Fruit fly (Drosophila melanogaster) whole organism, prepupa: Measurements from ENCODE around the gene gdl-ORF39.

ENCODE experiments used
- Blimp-1 ChIP-seq: fragments of 200-800 bp; sonication (Bioruptor generic); optimal IDR thresholded peaks from 3 replicates; lab custom pipeline; 2017; ENCODE audit warnings: missing biosample characterization, missing genetic modification characterization, mild to moderate bottlenecking, moderate library complexity, missing genetic modification reagents
- CG10631 ChIP-seq: fragments of 200-800 bp; sonication (Bioruptor generic); optimal IDR thresholded peaks from 2 replicates; lab custom pipeline; 2016; ENCODE audit warnings: missing biosample characterization, missing genetic modification characterization
- CG10669 ChIP-seq: fragments of 200-800 bp; sonication (Bioruptor generic); optimal IDR thresholded peaks from 3 replicates; lab custom pipeline; 2018; ENCODE audit warnings: missing biosample characterization, mild to moderate bottlenecking, missing genetic modification characterization, moderate library complexity
- CG11294 ChIP-seq: fragments of 200-800 bp; sonication (Bioruptor generic); IDR thresholded peaks from 2 replicates; pipeline ENCODE4 v1.3.6; 2022; ENCODE audit warnings: missing biosample characterization, missing genetic modification characterization
- CG11902 ChIP-seq: fragments of 200-800 bp; sonication (Bioruptor generic); optimal IDR thresholded peaks from 3 replicates; lab custom pipeline; 2016; ENCODE audit warnings: missing biosample characterization, missing genetic modification characterization
- CG15336 ChIP-seq: fragments of 200-800 bp; sonication (Bioruptor generic); IDR thresholded peaks from 2 replicates; pipeline ENCODE4 v1.3.6; 2022; ENCODE audit warnings: missing biosample characterization, missing genetic modification characterization
- CG1621 ChIP-seq: fragments of 200-800 bp; sonication (Bioruptor generic); optimal IDR thresholded peaks from 3 replicates; lab custom pipeline; 2018; ENCODE audit warnings: missing biosample characterization, mild to moderate bottlenecking, missing genetic modification characterization
- CG31627 ChIP-seq: fragments of 200-800 bp; sonication (Bioruptor generic); optimal IDR thresholded peaks from 3 replicates; lab custom pipeline; 2016; ENCODE audit warnings: missing biosample characterization, missing genetic modification characterization
- CG32006 ChIP-seq: fragments of 200-800 bp; sonication (Bioruptor generic); optimal IDR thresholded peaks from 3 replicates; lab custom pipeline; 2017; ENCODE audit warnings: missing biosample characterization, mild to moderate bottlenecking, missing genetic modification characterization
- CG34406 ChIP-seq: fragments of 200-800 bp; sonication (Bioruptor generic); optimal IDR thresholded peaks from 3 replicates; lab custom pipeline; 2016; ENCODE audit warnings: missing biosample characterization, missing genetic modification characterization
- CG3919 ChIP-seq: fragments of 200-800 bp; sonication (Bioruptor generic); optimal IDR thresholded peaks from 3 replicates; lab custom pipeline; 2016; ENCODE audit warnings: missing biosample characterization, missing genetic modification characterization
- CG4318 ChIP-seq: fragments of 200-800 bp; sonication (Bioruptor generic); optimal IDR thresholded peaks from 3 replicates; lab custom pipeline; 2017; ENCODE audit warnings: missing biosample characterization, mild to moderate bottlenecking, missing genetic modification characterization
- CG6163 ChIP-seq: fragments of 200-800 bp; sonication (Bioruptor generic); IDR thresholded peaks from 3 replicates; pipeline ENCODE4 v1.3.6; 2022; ENCODE audit warnings: missing biosample characterization, missing genetic modification characterization
- CG6854 ChIP-seq: fragments of 200-800 bp; sonication (Bioruptor generic); optimal IDR thresholded peaks from 2 replicates; lab custom pipeline; 2017; ENCODE audit warnings: missing biosample characterization, mild to moderate bottlenecking, missing genetic modification characterization
- CG7368 ChIP-seq: fragments of 200-800 bp; sonication (Bioruptor generic); optimal IDR thresholded peaks from 3 replicates; lab custom pipeline; 2016; ENCODE audit warnings: missing biosample characterization, missing genetic modification characterization
- CG8119 ChIP-seq: fragments of 200-800 bp; sonication (Bioruptor generic); IDR thresholded peaks from 3 replicates; pipeline ENCODE4 v1.3.6; 2022; ENCODE audit warnings: missing biosample characterization, missing genetic modification characterization
- CG8319 ChIP-seq: fragments of 200-800 bp; sonication (Bioruptor generic); optimal IDR thresholded peaks from 3 replicates; lab custom pipeline; 2016; ENCODE audit warnings: missing biosample characterization, missing genetic modification characterization
- Eip75B ChIP-seq: fragments of 200-800 bp; sonication (Bioruptor generic); optimal IDR thresholded peaks from 3 replicates; lab custom pipeline; 2016; ENCODE audit warnings: missing biosample characterization, missing genetic modification characterization
- Eip78C ChIP-seq: fragments of 200-800 bp; sonication (Bioruptor generic); peaks from one replicate; lab custom pipeline; 2016; ENCODE audit warnings: missing biosample characterization, missing genetic modification characterization
- Ets21C ChIP-seq: fragments of 200-800 bp; sonication (Bioruptor generic); optimal IDR thresholded peaks from 3 replicates; lab custom pipeline; 2016; ENCODE audit warnings: missing biosample characterization, missing genetic modification characterization
- Gug ChIP-seq: fragments of 200-800 bp; sonication (Bioruptor generic); IDR thresholded peaks from 2 replicates; pipeline ENCODE4 v1.3.6; 2022; ENCODE audit warnings: missing biosample characterization, missing genetic modification characterization
- Hr38 ChIP-seq: sonication (Bioruptor generic); optimal IDR thresholded peaks from 2 replicates; lab custom pipeline; 2016; ENCODE audit warnings: missing biosample characterization, missing genetic modification characterization
- Lpt ChIP-seq: fragments of 200-800 bp; sonication (Bioruptor generic); optimal IDR thresholded peaks from 3 replicates; lab custom pipeline; 2016; ENCODE audit warnings: missing biosample characterization, missing genetic modification characterization
- Met ChIP-seq: fragments of 200-800 bp; sonication (Bioruptor generic); optimal IDR thresholded peaks from 3 replicates; lab custom pipeline; 2016; ENCODE audit warnings: missing biosample characterization, missing genetic modification characterization
- Sox102F ChIP-seq: fragments of 200-800 bp; sonication (Bioruptor generic); optimal IDR thresholded peaks from 2 replicates; lab custom pipeline; 2016; ENCODE audit warnings: missing biosample characterization, mild to moderate bottlenecking, missing genetic modification characterization
- Sox14 ChIP-seq: fragments of 200-800 bp; sonication (Bioruptor generic); optimal IDR thresholded peaks from 3 replicates; lab custom pipeline; 2016; ENCODE audit warnings: missing biosample characterization, missing genetic modification characterization
- achi ChIP-seq: fragments of 200-800 bp; sonication (Bioruptor generic); optimal IDR thresholded peaks from 3 replicates; lab custom pipeline; 2016; ENCODE audit warnings: missing biosample characterization, missing genetic modification characterization
- acj6 ChIP-seq: fragments of 200-800 bp; sonication (Bioruptor generic); optimal IDR thresholded peaks from 3 replicates; lab custom pipeline; 2016; ENCODE audit warnings: missing biosample characterization, missing genetic modification characterization
- cyc ChIP-seq: fragments of 200-800 bp; sonication (Bioruptor generic); optimal IDR thresholded peaks from 3 replicates; lab custom pipeline; 2016; ENCODE audit warnings: missing biosample characterization, missing genetic modification characterization
- dac ChIP-seq: fragments of 200-800 bp; sonication (Bioruptor generic); optimal IDR thresholded peaks from 2 replicates; lab custom pipeline; 2017; ENCODE audit warnings: missing biosample characterization, mild to moderate bottlenecking, missing genetic modification characterization
- dsx ChIP-seq: fragments of 200-800 bp; optimal IDR thresholded peaks from 3 replicates; lab custom pipeline; 2019; ENCODE audit warnings: missing biosample characterization, mild to moderate bottlenecking, missing genetic modification characterization, moderate library complexity; ENCODE audit not compliant: poor library complexity, severe bottlenecking
- eg ChIP-seq: fragments of 200-800 bp; sonication (Bioruptor generic); IDR thresholded peaks from 3 replicates; pipeline ENCODE4 v1.3.6; 2022; ENCODE audit warnings: missing biosample characterization, missing genetic modification characterization
- fkh ChIP-seq: fragments of 200-800 bp; sonication (Bioruptor generic); optimal IDR thresholded peaks from 3 replicates; lab custom pipeline; 2017; ENCODE audit warnings: missing biosample characterization, mild to moderate bottlenecking, missing genetic modification characterization, moderate library complexity
- salr ChIP-seq, 2 experiments: fragments of 200-800 bp; sonication (Bioruptor generic); optimal IDR thresholded peaks; 3 replicates each; lab custom pipeline; 2016 to 2018; ENCODE audit warnings: missing biosample characterization in 2 of 2, missing genetic modification characterization in 2 of 2, mild to moderate bottlenecking in 1 of 2
- ss ChIP-seq, 2 experiments: fragments of 200-800 bp; sonication (Bioruptor generic); optimal IDR thresholded peaks; 2 replicates in 1 of 2; 3 replicates in 1 of 2; lab custom pipeline; 2017 to 2018; ENCODE audit warnings: mild to moderate bottlenecking in 2 of 2, missing biosample characterization in 2 of 2, missing genetic modification characterization in 2 of 2, moderate library complexity in 1 of 2
- svp ChIP-seq: fragments of 200-800 bp; sonication (Bioruptor generic); peaks from one replicate; lab custom pipeline; 2016; ENCODE audit warnings: missing biosample characterization, missing genetic modification characterization
- topi ChIP-seq: fragments of 200-800 bp; sonication (Bioruptor generic); optimal IDR thresholded peaks from 3 replicates; lab custom pipeline; 2016; ENCODE audit warnings: missing biosample characterization, missing genetic modification characterization
- vri ChIP-seq: fragments of 200-800 bp; sonication (Bioruptor generic); optimal IDR thresholded peaks from 3 replicates; lab custom pipeline; 2016; ENCODE audit warnings: missing biosample characterization, mild to moderate bottlenecking, missing genetic modification characterization

The gdl-ORF39 gene

dm6 chr3L:15537916-15538581, 28.8 kb downstream of the gdl-ORF39 start (continued):
- TF ChIP-seq CG10631 (GFP tag; lab: Kevin White, UChicago): peak; percentile 70
- TF ChIP-seq CG8319: peak; percentile 21
- peak; percentile 76 for TF ChIP-seq achi (GFP tag; lab: Kevin White, UChicago)
- peak; percentile 45 for TF ChIP-seq CG3919
- TF ChIP-seq Sox102F: peak; percentile 31
- peak; percentile 51 for TF ChIP-seq dsx
- peak; percentile 71 for TF ChIP-seq Gug
- peak; percentile 41 for TF ChIP-seq dac (GFP tag; lab: Kevin White, UChicago)
- TF ChIP-seq Blimp-1 (GFP tag; lab: Kevin White, UChicago): no peak
- peak; percentile 42; the same call in 1 of the 2 replicates for TF ChIP-seq CG11294 (GFP tag; lab: Robert Waterston, UW)
- no peak for TF ChIP-seq CG6854 (GFP tag; lab: Kevin White, UChicago)
- TF ChIP-seq ss (GFP tag; optimal IDR thresholded peaks at IDR 0.05; lab: Kevin White, UChicago): peak; percentile 36 to 67
- TF ChIP-seq salr (GFP tag; optimal IDR thresholded peaks at IDR 0.05; lab: Kevin White, UChicago): peak in 1 of 2 experiments; percentile 84
- no peak for TF ChIP-seq vri (GFP tag; lab: Kevin White, UChicago)
- peak; percentile 55 for TF ChIP-seq acj6
- peak; percentile 79 for TF ChIP-seq CG15336 (GFP tag; lab: Robert Waterston, UW)
- peak; percentile 66 for TF ChIP-seq Lpt (GFP tag; lab: Kevin White, UChicago)
- TF ChIP-seq Eip75B (GFP tag; lab: Kevin White, UChicago): peak; percentile 63
- TF ChIP-seq CG34406 (GFP tag; lab: Kevin White, UChicago): peak; percentile 48
- no peak for TF ChIP-seq Hr38 (GFP tag; lab: Kevin White, UChicago)
- peak; percentile 20 for TF ChIP-seq cyc
- no peak for TF ChIP-seq CG1621 (tag; lab: Kevin White, UChicago)
- TF ChIP-seq CG8119: peak; percentile 58; the same call in 2 of the 3 replicates
- TF ChIP-seq CG10669 (GFP tag; lab: Kevin White, UChicago): peak; percentile 57
- TF ChIP-seq Met: peak; percentile 56
- TF ChIP-seq CG7368 (GFP tag; lab: Kevin White, UChicago): no peak
- peak; percentile 37 for TF ChIP-seq CG31627 (GFP tag; lab: Kevin White, UChicago)
- TF ChIP-seq Sox14 (GFP tag; lab: Kevin White, UChicago): peak; percentile 71
- peak; percentile 62; the same call in 1 of the 3 replicates for TF ChIP-seq eg
- peak; percentile 71 for TF ChIP-seq CG4318 (GFP tag; lab: Kevin White, UChicago)
- TF ChIP-seq CG6163 (GFP tag; lab: Robert Waterston, UW): peak; percentile 36; the same call in 2 of the 3 replicates
- no peak for TF ChIP-seq Ets21C (GFP tag; lab: Kevin White, UChicago)
- peak; percentile 5 for TF ChIP-seq CG11902 (GFP tag; lab: Kevin White, UChicago)
- peak; percentile 49 for TF ChIP-seq topi (GFP tag; lab: Kevin White, UChicago)
- TF ChIP-seq, all 60 proteins: peak for 49

- TF ChIP-seq Sox14 (GFP tag; lab: Kevin White, UChicago) (no peak), Eip78C (peak; percentile 40), Lpt (GFP tag; lab: Kevin White, UChicago) (no peak), salr (GFP tag; optimal IDR thresholded peaks at IDR 0.05; lab: Kevin White, UChicago) (peak in 1 of 2 experiments; percentile 30), CG32006 (peak; percentile 47), svp (GFP tag; lab: Kevin White, UChicago) (peak; percentile 84), Blimp-1 (GFP tag; lab: Kevin White, UChicago) (no peak), vri (GFP tag; lab: Kevin White, UChicago) (peak; percentile 48), fkh (GFP tag; lab: Kevin White, UChicago) (peak; percentile 6)
These were observed 29.6 kb downstream of the gdl-ORF39 start for dm6 chr3L:15538582-15539490.
